Worm (Caenorhabditis elegans): ENCODE results near the gene C35C5.10.

ce11 chrX:11574167-11574566, 18.1 kb downstream of the C35C5.10 start:
- TF ChIP-seq elt-3 (tag; optimal IDR thresholded peaks at IDR 0.05) (no peak), nhr-10 (tag; optimal IDR thresholded peaks at IDR 0.05) (no peak), fos-1 (tag; optimal IDR thresholded peaks at IDR 0.05) (no peak), lin-39 (tag; optimal IDR thresholded peaks at IDR 0.05) (no peak), snpc-4 (tag; optimal IDR thresholded peaks at IDR 0.05) (no peak), nhr-23 (tag; optimal IDR thresholded peaks at IDR 0.05) (no peak), ZK546.5 (tag; optimal IDR thresholded peaks at IDR 0.05) (no peak), ceh-82 (tag; optimal IDR thresholded peaks at IDR 0.05) (no peak)

All from whole organism, L2 larva.